Worm (Caenorhabditis elegans): ENCODE data around the gene Y7A5A.6.

ce11 chrX:15846552-15846951 is 47.1 kb upstream of the Y7A5A.6 start:
- TF ChIP-seq ama-1 (optimal IDR thresholded peaks at IDR 0.05) (no peak), aly-1 (tag; optimal IDR thresholded peaks at IDR 0.05) (no peak), F13C5.2 (tag; optimal IDR thresholded peaks at IDR 0.05) (no peak), B0310.2 (tag; optimal IDR thresholded peaks at IDR 0.05) (no peak), tbx-37 (GFP tag; conservative IDR thresholded peaks at IDR 0.05) (no peak), sea-1 (GFP tag; conservative IDR thresholded peaks at IDR 0.05) (no peak), scrt-1 (GFP tag; IDR thresholded peaks at IDR 0.05) (no peak), flt-1 (GFP tag; IDR thresholded peaks at IDR 0.05) (no peak), hmg-4 (GFP tag; optimal IDR thresholded peaks at IDR 0.05) (no peak), ceh-13 (GFP tag; optimal IDR thresholded peaks at IDR 0.05) (no peak), ceh-36 (tag; optimal IDR thresholded peaks at IDR 0.05) (no peak), tbx-11 (GFP tag; IDR thresholded peaks at IDR 0.05) (no peak)

Data from whole organism, early embryonic.